Worm (Caenorhabditis elegans) whole organism, young adult: Measurements from ENCODE around the gene Y39G8B.5.

Source experiments
- B0019.2 ChIP-seq: fragments of 200-800 bp; sonication (Bioruptor generic); conservative IDR thresholded peaks from 2 replicates; pipeline ENCODE4 v1.3.6; 2022; ENCODE audit warnings: missing genetic modification reagents, missing genetic modification characterization, missing compliant biosample characterization
- B0261.1 ChIP-seq: sonication (generic microtip); optimal IDR thresholded peaks from 2 replicates; lab custom pipeline; 2016; ENCODE audit warnings: mild to moderate bottlenecking, missing genetic modification characterization, moderate library complexity, missing compliant biosample characterization
- C17E4.6 ChIP-seq: fragments of 200-800 bp; sonication (Bioruptor generic); IDR thresholded peaks from 2 replicates; pipeline ENCODE4 v1.3.6; 2022; ENCODE audit warnings: missing genetic modification reagents, missing genetic modification characterization, missing compliant biosample characterization
- F10E7.11 ChIP-seq: sonication (generic microtip); optimal IDR thresholded peaks from 2 replicates; lab custom pipeline; 2017; ENCODE audit warnings: mild to moderate bottlenecking, missing genetic modification characterization, moderate library complexity, missing compliant biosample characterization
- F22D6.2 ChIP-seq: sonication (generic microtip); optimal IDR thresholded peaks from 2 replicates; lab custom pipeline; 2016; ENCODE audit warnings: mild to moderate bottlenecking, missing genetic modification characterization, missing compliant biosample characterization
- F55B11.4 ChIP-seq: sonication (generic microtip); optimal IDR thresholded peaks from 2 replicates; lab custom pipeline; 2016; ENCODE audit warnings: missing compliant biosample characterization, missing genetic modification characterization, borderline replicate concordance; ENCODE audit not compliant: insufficient read depth
- T26A5.8 ChIP-seq: sonication (generic microtip); optimal IDR thresholded peaks from 2 replicates; lab custom pipeline; 2016; ENCODE audit warnings: missing genetic modification characterization, missing compliant biosample characterization
- Y53G8AR.9 ChIP-seq: fragments of 200-800 bp; sonication (Bioruptor generic); conservative IDR thresholded peaks from 2 replicates; pipeline ENCODE4 v1.3.6; 2022; ENCODE audit warnings: missing genetic modification reagents, missing genetic modification characterization, missing compliant biosample characterization
- attf-6 ChIP-seq: fragments of 200-800 bp; sonication (Bioruptor generic); IDR thresholded peaks from 2 replicates; pipeline ENCODE4 v1.3.6; 2022; ENCODE audit warnings: missing genetic modification reagents, missing genetic modification characterization, missing compliant biosample characterization
- cebp-2 ChIP-seq: fragments of 200-800 bp; sonication (Bioruptor generic); IDR thresholded peaks from 2 replicates; pipeline ENCODE4 v1.3.6; 2022; ENCODE audit warnings: missing genetic modification characterization, missing compliant biosample characterization
- ceh-27 ChIP-seq: fragments of 200-800 bp; sonication (Bioruptor generic); optimal IDR thresholded peaks from 2 replicates; lab custom pipeline; 2018; ENCODE audit warnings: mild to moderate bottlenecking, missing genetic modification characterization, moderate library complexity, missing compliant biosample characterization
- ceh-40 ChIP-seq: fragments of 200-800 bp; sonication (Bioruptor generic); IDR thresholded peaks from 2 replicates; pipeline ENCODE4 v1.3.6; 2022; ENCODE audit warnings: missing genetic modification characterization, missing compliant biosample characterization
- efl-1 ChIP-seq: fragments of 150-350 bp; optimal IDR thresholded peaks from 2 replicates; lab custom pipeline; 2014; ENCODE audit warnings: missing biosample characterization, missing genetic modification reagents, missing genetic modification characterization
- egrh-3 ChIP-seq: fragments of 200-800 bp; sonication (Bioruptor generic); IDR thresholded peaks from 2 replicates; pipeline ENCODE4 v1.3.6; 2022; ENCODE audit warnings: missing genetic modification reagents, missing genetic modification characterization, missing compliant biosample characterization
- him-1 ChIP-seq: sonication (generic microtip); optimal IDR thresholded peaks from 2 replicates; lab custom pipeline; 2016; ENCODE audit warnings: missing genotype, missing genetic modification reagents, missing genetic modification characterization, missing compliant biosample characterization
- hmg-1.2 ChIP-seq: fragments of 200-800 bp; sonication (Bioruptor generic); IDR thresholded peaks from 2 replicates; pipeline ENCODE4 v1.3.6; 2022; ENCODE audit warnings: missing genetic modification reagents, missing genetic modification characterization, missing compliant biosample characterization
- lag-1 ChIP-seq: fragments of 200-800 bp; sonication (Bioruptor generic); IDR thresholded peaks from 2 replicates; pipeline ENCODE4 v1.3.6; 2022; ENCODE audit warnings: missing genetic modification reagents, missing genetic modification characterization, missing compliant biosample characterization
- lin-26 ChIP-seq: fragments of 200-800 bp; sonication (Bioruptor generic); IDR thresholded peaks from 2 replicates; pipeline ENCODE4 v1.3.6; 2022; ENCODE audit warnings: missing genetic modification reagents, missing genetic modification characterization, missing compliant biosample characterization
- lsl-1 ChIP-seq: fragments of 200-800 bp; sonication (Bioruptor generic); optimal IDR thresholded peaks from 2 replicates; lab custom pipeline; 2018; ENCODE audit warnings: mild to moderate bottlenecking, missing genetic modification characterization, moderate library complexity, missing compliant biosample characterization
- madf-3 ChIP-seq: fragments of 200-800 bp; sonication (Bioruptor generic); IDR thresholded peaks from 2 replicates; pipeline ENCODE4 v1.3.6; 2022; ENCODE audit warnings: missing genetic modification reagents, missing genetic modification characterization, missing compliant biosample characterization
- mcd-1 ChIP-seq: fragments of 200-800 bp; sonication (Bioruptor generic); IDR thresholded peaks from 2 replicates; pipeline ENCODE4 v1.3.6; 2022; ENCODE audit warnings: missing genetic modification reagents, missing genetic modification characterization, missing compliant biosample characterization
- mel-28 ChIP-seq: sonication (generic microtip); optimal IDR thresholded peaks from 2 replicates; lab custom pipeline; 2016; ENCODE audit warnings: borderline replicate concordance, mild to moderate bottlenecking, missing genetic modification characterization, missing compliant biosample characterization
- mes-4 ChIP-seq: sonication (generic microtip); optimal IDR thresholded peaks from 2 replicates; lab custom pipeline; 2016; ENCODE audit warnings: missing genotype, missing genetic modification characterization, missing compliant biosample characterization
- nfya-2 ChIP-seq: fragments of 200-800 bp; sonication (Bioruptor generic); IDR thresholded peaks from 2 replicates; pipeline ENCODE4 v1.3.6; 2022; ENCODE audit warnings: missing genetic modification reagents, missing genetic modification characterization, missing compliant biosample characterization
- pha-4 ChIP-seq: fragments of 150-350 bp; sonication (generic microtip); optimal IDR thresholded peaks from 2 replicates; lab custom pipeline; 2014; ENCODE audit warnings: missing biosample characterization, missing genetic modification reagents, missing genetic modification characterization
- rcor-1 ChIP-seq: fragments of 200-800 bp; sonication (Bioruptor generic); IDR thresholded peaks from 2 replicates; pipeline ENCODE4 v1.3.6; 2022; ENCODE audit warnings: missing genetic modification reagents, missing genetic modification characterization, missing compliant biosample characterization
- rec-8 ChIP-seq, 2 experiments: sonication (generic microtip); optimal IDR thresholded peaks; 2 replicates each; lab custom pipeline; 2016; ENCODE audit warnings: mild to moderate bottlenecking in 2 of 2, missing genetic modification characterization in 2 of 2, missing genetic modification reagents in 2 of 2, missing genotype in 2 of 2, missing biosample characterization in 1 of 2, missing compliant biosample characterization in 1 of 2, moderate library complexity in 1 of 2
- rpc-1 ChIP-seq, 2 experiments: fragments of 150-350 bp in 1 of 2; sonication (generic microtip) in 1 of 2; optimal IDR thresholded peaks; 2 replicates each; lab custom pipeline; 2014 to 2018; ENCODE audit warnings: missing biosample characterization in 1 of 2, missing genetic modification characterization in 1 of 2, missing genetic modification reagents in 1 of 2, missing genotype in 1 of 2
- snpc-3.4 ChIP-seq: sonication (generic microtip); optimal IDR thresholded peaks from 2 replicates; lab custom pipeline; 2017; ENCODE audit warnings: missing genetic modification characterization, mild to moderate bottlenecking, missing compliant biosample characterization, antibody characterized with exemption, moderate library complexity, missing genotype, missing genetic modification reagents
- tbx-9 ChIP-seq: sonication (generic microtip); optimal IDR thresholded peaks from 2 replicates; lab custom pipeline; 2016; ENCODE audit warnings: borderline replicate concordance, missing genetic modification characterization, inconsistent platforms, missing compliant biosample characterization
- tlf-1 ChIP-seq: fragments of 200-800 bp; sonication (Bioruptor generic); optimal IDR thresholded peaks from 2 replicates; lab custom pipeline; 2018; ENCODE audit warnings: mild to moderate bottlenecking, missing genetic modification characterization, missing compliant biosample characterization
- unc-62 ChIP-seq: fragments of 150-350 bp; optimal IDR thresholded peaks from 2 replicates; lab custom pipeline; 2014; ENCODE audit warnings: missing biosample characterization, missing genetic modification reagents, missing genetic modification characterization
- zfh-2 ChIP-seq: fragments of 200-800 bp; sonication (Bioruptor generic); conservative IDR thresholded peaks from 2 replicates; pipeline ENCODE4 v1.3.6; 2022; ENCODE audit warnings: missing genetic modification reagents, missing genetic modification characterization, missing compliant biosample characterization
- ztf-26 ChIP-seq: sonication (generic microtip); optimal IDR thresholded peaks from 2 replicates; lab custom pipeline; 2017; ENCODE audit warnings: missing genetic modification characterization, missing compliant biosample characterization

Gene Y39G8B.5

ce11 chrII:13954077-13954476, 37.6 kb downstream of the Y39G8B.5 start (continued):
- TF ChIP-seq madf-3 (GFP tag; lab: Robert Waterston, UW): no peak
- no peak for TF ChIP-seq mes-4 (tag; lab: Kevin White, UChicago)
- TF ChIP-seq cebp-2 (GFP tag; lab: Robert Waterston, UW): 0 out of 2 replicates have a peak, but pooled peaks have one; percentile 79
- no peak for TF ChIP-seq lag-1 (GFP tag; lab: Robert Waterston, UW)
- no peak for TF ChIP-seq F10E7.11 (tag; lab: Kevin White, UChicago)
- no peak for TF ChIP-seq B0019.2 (GFP tag; lab: Robert Waterston, UW)
- TF ChIP-seq snpc-3.4 (tag; lab: Kevin White, UChicago): no peak
- TF ChIP-seq Y53G8AR.9 (GFP tag; lab: Robert Waterston, UW): no peak
- peak; percentile 60 for TF ChIP-seq ztf-26 (tag; lab: Kevin White, UChicago)
- no peak for TF ChIP-seq rcor-1

ce11 chrII:13951986-13952385, 39.7 kb downstream of the Y39G8B.5 start:
- TF ChIP-seq ztf-26 (tag; lab: Kevin White, UChicago) (no peak), egrh-3 (GFP tag; lab: Robert Waterston, UW) (peak; percentile 66; the same call in 1 of the 2 replicates), zfh-2 (GFP tag; lab: Robert Waterston, UW) (peak; percentile 77), rec-8 (tag; optimal IDR thresholded peaks at IDR 0.05; lab: Kevin White, UChicago) (no peak), efl-1 (GFP tag; lab: Kevin White, UChicago) (no peak), him-1 (tag; lab: Kevin White, UChicago) (no peak), lsl-1 (GFP tag; lab: Kevin White, UChicago) (no peak), nfya-2 (GFP tag; lab: Robert Waterston, UW) (no peak)

- no peak for TF ChIP-seq tlf-1 (GFP tag; lab: Kevin White, UChicago)
- TF ChIP-seq B0019.2 (GFP tag; lab: Robert Waterston, UW): no peak
- TF ChIP-seq hmg-1.2 (GFP tag; lab: Robert Waterston, UW): no peak
- TF ChIP-seq mel-28 (tag; lab: Kevin White, UChicago): no peak
- no peak for TF ChIP-seq C17E4.6 (GFP tag; lab: Robert Waterston, UW)
- TF ChIP-seq ceh-40 (GFP tag; lab: Robert Waterston, UW): no peak
- TF ChIP-seq rpc-1 (optimal IDR thresholded peaks at IDR 0.05; lab: Kevin White, UChicago): no peak
- TF ChIP-seq rpc-1 (tag; optimal IDR thresholded peaks at IDR 0.05; lab: Kevin White, UChicago): no peak
- no peak for TF ChIP-seq mcd-1 (GFP tag; lab: Robert Waterston, UW)
- TF ChIP-seq unc-62 (GFP tag; lab: Kevin White, UChicago): no peak
- no peak for TF ChIP-seq efl-1 (GFP tag; lab: Kevin White, UChicago)
- TF ChIP-seq F55B11.4 (tag; lab: Kevin White, UChicago): no peak
- no peak for TF ChIP-seq T26A5.8 (tag; lab: Kevin White, UChicago)
- TF ChIP-seq pha-4 (tag; lab: Kevin White, UChicago): no peak
- no peak for TF ChIP-seq ceh-27 (GFP tag; lab: Kevin White, UChicago)
- TF ChIP-seq tbx-9 (tag; lab: Kevin White, UChicago): no peak
- no peak for TF ChIP-seq F22D6.2 (tag; lab: Kevin White, UChicago)
- no peak for TF ChIP-seq attf-6 (GFP tag; lab: Robert Waterston, UW)
- TF ChIP-seq B0261.1 (tag; lab: Kevin White, UChicago): no peak
- TF ChIP-seq, all 124 proteins: peak for 0
These were observed 42.4 kb downstream of the Y39G8B.5 start, which contains the start of gene sre-44 for ce11 chrII:13949290-13949689. sre-44 (plus strand) TSS chrII:13949590.

ce11 chrII:13948777-13949176, 42.9 kb downstream of the Y39G8B.5 start:
- peak; percentile 60; the same call in 1 of the 2 replicates for TF ChIP-seq lin-26 (GFP tag; lab: Robert Waterston, UW)
- peak; percentile 63 for TF ChIP-seq attf-6 (GFP tag; lab: Robert Waterston, UW)
- TF ChIP-seq, all 124 proteins: peak for 2; not testable (repeated sequence) for 122
